Fruit fly (Drosophila melanogaster): ENCODE results near the gene Ttc1.

Gene Ttc1

dm6 chr3R:16441367-16441923 is 1.4 kb downstream of the Ttc1 start, which contains the start of gene ema:
ema (minus strand) TSS chr3R:16441661.
- TF ChIP-seq lab (GFP tag; optimal IDR thresholded peaks at IDR 0.05) (no peak), fd102C (GFP tag; optimal IDR thresholded peaks at IDR 0.05) (no peak), NK7.1 (GFP tag; optimal IDR thresholded peaks at IDR 0.05) (no peak), jumu (GFP tag; optimal IDR thresholded peaks at IDR 0.05) (no peak), trh (GFP tag; optimal IDR thresholded peaks at IDR 0.05) (no peak), gro (GFP tag; optimal IDR thresholded peaks at IDR 0.05) (no peak), CG34224 (GFP tag; IDR thresholded peaks at IDR 0.05; ENCODE audit: partially characterized antibody) (peak; percentile 53; the same call in 1 of the 3 replicates), tio (GFP tag; optimal IDR thresholded peaks at IDR 0.05) (no peak), CG3407 (GFP tag; optimal IDR thresholded peaks at IDR 0.05) (no peak), Bdp1 (GFP tag; optimal IDR thresholded peaks at IDR 0.05) (no peak), toy (GFP tag; IDR thresholded peaks at IDR 0.05) (no peak), Hr3 (GFP tag; optimal IDR thresholded peaks at IDR 0.05) (no peak), grn (GFP tag; optimal IDR thresholded peaks at IDR 0.05) (no peak), CG14050 (GFP tag; IDR thresholded peaks at IDR 0.05) (no peak), sna (GFP tag; IDR thresholded peaks at IDR 0.05; ENCODE audit: partially characterized antibody) (0 out of 2 replicates have a peak, but pooled peaks have one; percentile 21), Chrac-16 (GFP tag; optimal IDR thresholded peaks at IDR 0.05) (peak; percentile 22), Ptx1 (GFP tag; IDR thresholded peaks at IDR 0.05) (no peak), CG1602 (GFP tag; optimal IDR thresholded peaks at IDR 0.05) (no peak), CG12236 (GFP tag; optimal IDR thresholded peaks at IDR 0.05) (no peak), Neu2 (GFP tag; optimal IDR thresholded peaks at IDR 0.05; ENCODE audit: borderline replicate concordance) (no peak), CG31441 (GFP tag; IDR thresholded peaks at IDR 0.05) (peak; percentile 85), CG10147 (GFP tag; optimal IDR thresholded peaks at IDR 0.05) (no peak), CG8281 (tag; optimal IDR thresholded peaks at IDR 0.05) (no peak), MBD-R2 (GFP tag; IDR thresholded peaks at IDR 0.05) (peak; percentile 96), so (GFP tag; IDR thresholded peaks at IDR 0.05) (0 out of 3 replicates have a peak, but pooled peaks have one; percentile 33), D19B (GFP tag; optimal IDR thresholded peaks at IDR 0.05) (no peak), usp (GFP tag; optimal IDR thresholded peaks at IDR 0.05) (no peak), CG6683 (GFP tag; optimal IDR thresholded peaks at IDR 0.05) (no peak), CG17568 (GFP tag; optimal IDR thresholded peaks at IDR 0.05) (no peak), CG42726 (GFP tag; IDR thresholded peaks at IDR 0.05; ENCODE audit: partially characterized antibody) (no peak; the same call in 1 of the 2 replicates), CG7745 (tag; optimal IDR thresholded peaks at IDR 0.05) (no peak), CG4424 (GFP tag; optimal IDR thresholded peaks at IDR 0.05) (peak; percentile 6), CG11085 (GFP tag; IDR thresholded peaks at IDR 0.05) (no peak), HLH3B (GFP tag; IDR thresholded peaks at IDR 0.05) (no peak), p53 (GFP tag; optimal IDR thresholded peaks at IDR 0.05) (no peak), Optix (GFP tag; IDR thresholded peaks at IDR 0.05) (no peak), CG3065 (GFP tag; optimal IDR thresholded peaks at IDR 0.05) (no peak), phol (tag; optimal IDR thresholded peaks at IDR 0.05) (peak; percentile 46), gsb (GFP tag; IDR thresholded peaks at IDR 0.05) (no peak), Ets65A (GFP tag) (peak; percentile 9), ken (GFP tag; IDR thresholded peaks at IDR 0.05) (no peak), Atf6 (GFP tag; IDR thresholded peaks at IDR 0.05) (no peak), vfl (GFP tag; optimal IDR thresholded peaks at IDR 0.05) (no peak), grau (tag; optimal IDR thresholded peaks at IDR 0.05) (peak; percentile 46), dpn (GFP tag; optimal IDR thresholded peaks at IDR 0.05) (peak; percentile 24), H2.0 (GFP tag; IDR thresholded peaks at IDR 0.05) (no peak), CG31224 (GFP tag; IDR thresholded peaks at IDR 0.05) (0 out of 2 replicates have a peak, but pooled peaks have one; percentile 12), dysf (GFP tag; IDR thresholded peaks at IDR 0.05) (no peak), CG2202 (tag; optimal IDR thresholded peaks at IDR 0.05) (no peak), h (optimal IDR thresholded peaks at IDR 0.05) (no peak), psq (GFP tag; optimal IDR thresholded peaks at IDR 0.05) (no peak), CG12659 (GFP tag; optimal IDR thresholded peaks at IDR 0.05) (peak; percentile 61)

Data from whole organism, embryonic.